Fruit fly (Drosophila melanogaster) whole organism, embryonic: ENCODE data around the gene CG6409.
A peak's percentile ranks its signal among the peaks of the same experiment; 100 is the strongest.

Experiments used
- B-H2 ChIP-seq: fragments of 200-800 bp; sonication (Bioruptor generic); optimal IDR thresholded peaks from 2 replicates; lab custom pipeline; 2018; ENCODE audit warnings: missing biosample characterization, mild to moderate bottlenecking, missing genetic modification characterization
- CG12769 ChIP-seq: fragments of 200-800 bp; sonication (Bioruptor generic); optimal IDR thresholded peaks from 2 replicates; lab custom pipeline; 2019; ENCODE audit warnings: missing biosample characterization, mild to moderate bottlenecking, missing genetic modification characterization, moderate library complexity
- CG13296 ChIP-seq: fragments of 200-800 bp; sonication (Bioruptor generic); optimal IDR thresholded peaks from 3 replicates; lab custom pipeline; 2018; ENCODE audit warnings: missing biosample characterization, mild to moderate bottlenecking, missing genetic modification characterization
- CG13775 ChIP-seq: fragments of 200-800 bp; sonication (Bioruptor generic); optimal IDR thresholded peaks from 3 replicates; lab custom pipeline; 2017; ENCODE audit warnings: missing biosample characterization, mild to moderate bottlenecking, missing genetic modification characterization
- CG1647 ChIP-seq: fragments of 200-800 bp; sonication (Bioruptor generic); optimal IDR thresholded peaks from 3 replicates; lab custom pipeline; 2016; ENCODE audit warnings: missing biosample characterization, missing genetic modification characterization
- CG17912 ChIP-seq: fragments of 200-800 bp; sonication (Bioruptor generic); optimal IDR thresholded peaks from 2 replicates; lab custom pipeline; 2018; ENCODE audit warnings: missing biosample characterization, mild to moderate bottlenecking, missing genetic modification characterization
- CG18262 ChIP-seq: fragments of 200-800 bp; optimal IDR thresholded peaks from 3 replicates; lab custom pipeline; 2019; ENCODE audit warnings: missing biosample characterization, mild to moderate bottlenecking, missing genetic modification characterization, moderate library complexity
- CG2120 ChIP-seq: fragments of 200-800 bp; sonication (Bioruptor generic); optimal IDR thresholded peaks from 3 replicates; lab custom pipeline; 2016; ENCODE audit warnings: missing biosample characterization, missing genetic modification characterization
- CG2199 ChIP-seq: fragments of 200-800 bp; sonication (Bioruptor generic); IDR thresholded peaks from 3 replicates; pipeline ENCODE4 v1.3.6; 2022; ENCODE audit warnings: missing biosample characterization, missing genetic modification characterization
- CG4360 ChIP-seq: fragments of 200-800 bp; sonication (Bioruptor generic); IDR thresholded peaks from 2 replicates; pipeline ENCODE4 v1.3.6; 2022; ENCODE audit warnings: missing biosample characterization, missing genetic modification characterization
- CG5953 ChIP-seq: fragments of 200-800 bp; sonication (Bioruptor generic); IDR thresholded peaks from 2 replicates; pipeline ENCODE4 v1.3.6; 2022; ENCODE audit warnings: missing biosample characterization, missing genetic modification characterization
- CG7745 ChIP-seq: fragments of 200-800 bp; sonication (Bioruptor generic); optimal IDR thresholded peaks from 2 replicates; lab custom pipeline; 2018; ENCODE audit warnings: missing biosample characterization, mild to moderate bottlenecking, missing genetic modification characterization, moderate library complexity
- CG8944 ChIP-seq: fragments of 200-800 bp; sonication (Bioruptor generic); optimal IDR thresholded peaks from 3 replicates; lab custom pipeline; 2016; ENCODE audit warnings: missing biosample characterization, missing genetic modification characterization
- CG9876 ChIP-seq: fragments of 200-800 bp; sonication (Bioruptor generic); optimal IDR thresholded peaks from 2 replicates; lab custom pipeline; 2016; ENCODE audit warnings: missing biosample characterization, missing genetic modification characterization
- CHES-1-like ChIP-seq: fragments of 200-800 bp; sonication (Bioruptor generic); optimal IDR thresholded peaks from 2 replicates; lab custom pipeline; 2016; ENCODE audit warnings: missing biosample characterization, missing genetic modification characterization
- CkIIα-i1 ChIP-seq: fragments of 200-800 bp; sonication (Bioruptor generic); IDR thresholded peaks from 2 replicates; pipeline ENCODE4 v1.3.6; 2022; ENCODE audit warnings: missing biosample characterization, missing genetic modification characterization
- D ChIP-seq, 2 experiments: fragments of 200-800 bp in 1 of 2; fragments of >200 bp in 1 of 2; sonication (Bioruptor generic) in 1 of 2; optimal IDR thresholded peaks; 2 replicates in 1 of 2; 3 replicates in 1 of 2; lab custom pipeline; 2017; ENCODE audit warnings: mild to moderate bottlenecking in 1 of 2, missing biosample characterization in 1 of 2, missing genetic modification characterization in 1 of 2, missing genetic modification reagents in 1 of 2
- Dll ChIP-seq: fragments of 200-800 bp; sonication (Bioruptor generic); IDR thresholded peaks from 4 replicates; pipeline ENCODE4 v1.3.6; 2022; ENCODE audit warnings: missing biosample characterization, missing genetic modification characterization; ENCODE audit not compliant: partially characterized antibody
- E2f2 ChIP-seq: fragments of 200-800 bp; sonication (Bioruptor generic); IDR thresholded peaks from 2 replicates; pipeline ENCODE4 v1.3.6; 2022; ENCODE audit warnings: missing biosample characterization, missing genetic modification characterization
- Ets65A ChIP-seq: fragments of 200-800 bp; sonication (Bioruptor generic); peaks from one replicate; lab custom pipeline; 2016; ENCODE audit warnings: missing biosample characterization, missing genetic modification characterization
- Kr ChIP-seq: fragments of 200-800 bp; sonication (Bioruptor generic); optimal IDR thresholded peaks from 2 replicates; lab custom pipeline; 2017; ENCODE audit warnings: missing biosample characterization, mild to moderate bottlenecking, missing genetic modification characterization
- Med ChIP-seq: fragments of 200-800 bp; sonication (Bioruptor generic); peaks from one replicate; lab custom pipeline; 2016; ENCODE audit warnings: missing biosample characterization, missing genetic modification characterization, mild to moderate bottlenecking, inconsistent platforms, moderate library complexity
- Nf-YA ChIP-seq: fragments of 200-800 bp; sonication (Bioruptor generic); IDR thresholded peaks from 2 replicates; pipeline ENCODE4 v1.3.6; 2022; ENCODE audit warnings: missing biosample characterization, missing genetic modification characterization
- Rx ChIP-seq: fragments of 200-800 bp; sonication (Bioruptor generic); IDR thresholded peaks from 2 replicates; pipeline ENCODE4 v1.3.6; 2022; ENCODE audit warnings: missing biosample characterization, missing genetic modification characterization
- abd-A ChIP-seq: fragments of 200-800 bp; sonication (Bioruptor generic); optimal IDR thresholded peaks from 3 replicates; lab custom pipeline; 2019; ENCODE audit warnings: missing biosample characterization, mild to moderate bottlenecking, missing genetic modification characterization, moderate library complexity
- ac ChIP-seq: fragments of 200-800 bp; sonication (Bioruptor generic); optimal IDR thresholded peaks from 3 replicates; lab custom pipeline; 2017; ENCODE audit warnings: missing biosample characterization, mild to moderate bottlenecking, missing genetic modification characterization
- aop ChIP-seq: fragments of 200-800 bp; sonication (Bioruptor generic); IDR thresholded peaks from 2 replicates; pipeline ENCODE4 v1.3.6; 2022; ENCODE audit warnings: missing biosample characterization, missing genetic modification characterization
- ash1 ChIP-seq: fragments of 200-800 bp; sonication (Bioruptor generic); optimal IDR thresholded peaks from 2 replicates; lab custom pipeline; 2018; ENCODE audit warnings: missing biosample characterization, mild to moderate bottlenecking, missing genetic modification characterization
- bab2 ChIP-seq: fragments of 200-800 bp; sonication (Bioruptor generic); optimal IDR thresholded peaks from 2 replicates; lab custom pipeline; 2016; ENCODE audit warnings: missing biosample characterization, missing genetic modification characterization
- chinmo ChIP-seq: fragments of 200-800 bp; sonication (Bioruptor generic); IDR thresholded peaks from 4 replicates; pipeline ENCODE4 v1.3.6; 2022; ENCODE audit warnings: missing biosample characterization, missing genetic modification characterization; ENCODE audit not compliant: partially characterized antibody
- en ChIP-seq: fragments of 200-800 bp; sonication (Bioruptor generic); optimal IDR thresholded peaks from 2 replicates; lab custom pipeline; 2016; ENCODE audit warnings: missing biosample characterization, missing genetic modification characterization
- esg ChIP-seq: fragments of 200-800 bp; sonication (Bioruptor generic); conservative IDR thresholded peaks from 2 replicates; pipeline ENCODE4 v1.3.6; 2022; ENCODE audit warnings: missing biosample characterization, missing genetic modification characterization
- fd96Cb ChIP-seq: fragments of 200-800 bp; sonication (Bioruptor generic); optimal IDR thresholded peaks from 2 replicates; lab custom pipeline; 2018; ENCODE audit warnings: missing biosample characterization, mild to moderate bottlenecking, missing genetic modification characterization, moderate library complexity
- fu2 ChIP-seq: fragments of 200-800 bp; sonication (Bioruptor generic); optimal IDR thresholded peaks from 2 replicates; lab custom pipeline; 2016; ENCODE audit warnings: missing biosample characterization, missing genetic modification characterization
- gro ChIP-seq: fragments of 200-800 bp; sonication (Bioruptor generic); optimal IDR thresholded peaks from 2 replicates; lab custom pipeline; 2016; ENCODE audit warnings: missing biosample characterization, missing genetic modification characterization
- hkb ChIP-seq, 2 experiments: fragments of 200-800 bp in 1 of 2; fragments of >200 bp in 1 of 2; sonication (Bioruptor generic) in 1 of 2; IDR thresholded peaks in 1 of 2; optimal IDR thresholded peaks in 1 of 2; 2 replicates each; pipeline versions ENCODE4 v1.3.6 to Lab custom; 2017 to 2022; ENCODE audit warnings: missing biosample characterization in 1 of 2, missing genetic modification characterization in 1 of 2
- ken ChIP-seq: fragments of 200-800 bp; sonication (Bioruptor generic); IDR thresholded peaks from 3 replicates; pipeline ENCODE4 v1.3.6; 2022; ENCODE audit warnings: missing biosample characterization, missing genetic modification characterization
- mld ChIP-seq: fragments of 200-800 bp; sonication (Bioruptor generic); IDR thresholded peaks from 3 replicates; pipeline ENCODE4 v1.3.6; 2022; ENCODE audit warnings: missing biosample characterization, missing genetic modification characterization; ENCODE audit not compliant: partially characterized antibody
- nerfin-1 ChIP-seq: fragments of 200-800 bp; sonication (Bioruptor generic); optimal IDR thresholded peaks from 3 replicates; lab custom pipeline; 2019; ENCODE audit warnings: missing biosample characterization, mild to moderate bottlenecking, missing genetic modification characterization, moderate library complexity
- p53 ChIP-seq: fragments of 200-800 bp; sonication (Bioruptor generic); optimal IDR thresholded peaks from 2 replicates; lab custom pipeline; 2016; ENCODE audit warnings: missing biosample characterization, missing genetic modification characterization
- pb ChIP-seq: fragments of 200-800 bp; sonication (Bioruptor generic); optimal IDR thresholded peaks from 3 replicates; lab custom pipeline; 2016; ENCODE audit warnings: missing biosample characterization, missing genetic modification characterization
- prd ChIP-seq, 3 experiments: fragments of >200 bp in 2 of 3; fragments of 200-800 bp in 1 of 3; sonication (Bioruptor generic) in 1 of 3; optimal IDR thresholded peaks in 2 of 3; IDR thresholded peaks in 1 of 3; 2 replicates in 2 of 3; 3 replicates in 1 of 3; pipeline versions ENCODE4 v1.3.6 to Lab custom; 2017 to 2022; ENCODE audit warnings: missing biosample characterization in 1 of 3, missing genetic modification characterization in 1 of 3
- psq ChIP-seq: fragments of 200-800 bp; sonication (Bioruptor generic); optimal IDR thresholded peaks from 2 replicates; lab custom pipeline; 2017; ENCODE audit warnings: missing biosample characterization, missing genetic modification characterization
- rib ChIP-seq: fragments of 200-800 bp; sonication (Bioruptor generic); IDR thresholded peaks from 2 replicates; pipeline ENCODE4 v1.3.6; 2022; ENCODE audit warnings: missing biosample characterization, missing genetic modification characterization
- sima ChIP-seq: fragments of 200-800 bp; sonication (Bioruptor generic); optimal IDR thresholded peaks from 2 replicates; lab custom pipeline; 2016; ENCODE audit warnings: missing biosample characterization, missing genetic modification characterization
- tap ChIP-seq: fragments of 200-800 bp; optimal IDR thresholded peaks from 3 replicates; lab custom pipeline; 2019; ENCODE audit warnings: missing biosample characterization, mild to moderate bottlenecking, missing genetic modification characterization, moderate library complexity
- tx ChIP-seq: fragments of 200-800 bp; sonication (Bioruptor generic); optimal IDR thresholded peaks from 2 replicates; lab custom pipeline; 2016; ENCODE audit warnings: missing biosample characterization, missing genetic modification characterization
- vnd ChIP-seq: fragments of 200-800 bp; sonication (Bioruptor generic); IDR thresholded peaks from 3 replicates; pipeline ENCODE4 v1.3.6; 2022; ENCODE audit warnings: missing biosample characterization, missing genetic modification characterization; ENCODE audit not compliant: partially characterized antibody

CG6409 gene

dm6 chr3L:10861657-10862543 lies 20.3 kb downstream of the CG6409 start (continued):
- TF ChIP-seq B-H2 (no peak), tx (GFP tag; lab: Kevin White, UChicago) (no peak), Nf-YA (no peak), bab2 (GFP tag; lab: Kevin White, UChicago) (no peak), nerfin-1 (peak; percentile 60), sima (no peak), Ets65A (GFP tag; lab: Kevin White, UChicago) (no peak), CG13775 (no peak), p53 (GFP tag; lab: Kevin White, UChicago) (no peak), CG2199 (GFP tag; lab: Robert Waterston, UW) (peak; percentile 50; the same call in 2 of the 3 replicates), hkb (optimal IDR thresholded peaks at IDR 0.05; lab: Kevin White, UChicago) (no peak), hkb (GFP tag; IDR thresholded peaks at IDR 0.05; lab: Robert Waterston, UW) (no peak), E2f2 (GFP tag; lab: Robert Waterston, UW) (no peak), fd96Cb (tag; lab: Kevin White, UChicago) (no peak), fu2 (GFP tag; lab: Kevin White, UChicago) (no peak), CG4360 (peak; percentile 73), CG8944 (no peak), ken (GFP tag; lab: Robert Waterston, UW) (no peak), ac (no peak), CG1647 (GFP tag; lab: Kevin White, UChicago) (no peak), Rx (GFP tag; lab: Robert Waterston, UW) (no peak), abd-A (tag; lab: Kevin White, UChicago) (peak; percentile 36), Med (GFP tag; lab: Kevin White, UChicago) (peak; percentile 80), Kr (GFP tag; lab: Kevin White, UChicago) (peak; percentile 10), gro (no peak), rib (GFP tag; lab: Robert Waterston, UW) (no peak), tap (tag; lab: Kevin White, UChicago) (no peak), en (GFP tag; lab: Kevin White, UChicago) (no peak), esg (GFP tag; lab: Robert Waterston, UW) (no peak), CG7745 (tag; lab: Kevin White, UChicago) (no peak), mld (GFP tag; lab: Robert Waterston, UW) (no peak), prd (optimal IDR thresholded peaks at IDR 0.05; lab: Kevin White, UChicago) (no peak), prd (GFP tag; IDR thresholded peaks at IDR 0.05; lab: Robert Waterston, UW) (0 out of 3 replicates have a peak, but pooled peaks have one; percentile 18), CG9876 (GFP tag; lab: Kevin White, UChicago) (no peak), psq (no peak), CG13296 (no peak), aop (GFP tag; lab: Robert Waterston, UW) (no peak), vnd (GFP tag; lab: Robert Waterston, UW) (0 out of 3 replicates have a peak, but pooled peaks have one; percentile 22), CG18262 (tag; lab: Kevin White, UChicago) (no peak), ash1 (GFP tag; lab: Kevin White, UChicago) (no peak), pb (GFP tag; lab: Kevin White, UChicago) (no peak), CHES-1-like (no peak), CG2120 (GFP tag; lab: Kevin White, UChicago) (peak; percentile 24), CG5953 (GFP tag; lab: Robert Waterston, UW) (no peak), CkIIα-i1 (GFP tag; lab: Robert Waterston, UW) (no peak), D (optimal IDR thresholded peaks at IDR 0.05; lab: Kevin White, UChicago) (no peak), D (GFP tag; optimal IDR thresholded peaks at IDR 0.05; lab: Kevin White, UChicago) (no peak), CG17912 (GFP tag; lab: Kevin White, UChicago) (no peak), Dll (GFP tag; lab: Robert Waterston, UW) (no peak), CG12769 (tag; lab: Kevin White, UChicago) (no peak), chinmo (GFP tag; lab: Robert Waterston, UW) (no peak)
